Worm (Caenorhabditis elegans) whole organism, L3 larva: ENCODE results near the gene bcs-1.

ENCODE experiments used
- R02D3.7 ChIP-seq: fragments of 150-350 bp; optimal IDR thresholded peaks from 2 replicates; lab custom pipeline; 2014; ENCODE audit warnings: missing biosample characterization, missing genetic modification characterization
- ZK546.5 ChIP-seq: sonication (generic microtip); optimal IDR thresholded peaks from 2 replicates; lab custom pipeline; 2017; ENCODE audit warnings: missing biosample characterization, missing genetic modification characterization
- aly-2 ChIP-seq: fragments of 150-350 bp; optimal IDR thresholded peaks from 2 replicates; lab custom pipeline; 2014; ENCODE audit warnings: missing biosample characterization, missing genetic modification characterization
- ama-1 ChIP-seq: fragments of 150-350 bp; optimal IDR thresholded peaks from 2 replicates; lab custom pipeline; 2018
- ceh-28 ChIP-seq: fragments of 150-350 bp; optimal IDR thresholded peaks from 2 replicates; lab custom pipeline; 2014; ENCODE audit warnings: missing biosample characterization, missing genetic modification reagents, missing genetic modification characterization
- ceh-82 ChIP-seq: fragments of 150-350 bp; optimal IDR thresholded peaks from 2 replicates; lab custom pipeline; 2014; ENCODE audit warnings: missing biosample characterization, missing genetic modification characterization
- egl-27 ChIP-seq: sonication (generic microtip); optimal IDR thresholded peaks from 4 replicates; lab custom pipeline; 2017; ENCODE audit warnings: missing biosample characterization, missing genetic modification reagents, missing genetic modification characterization
- egl-5 ChIP-seq: fragments of 150-350 bp; optimal IDR thresholded peaks from 2 replicates; lab custom pipeline; 2017; ENCODE audit warnings: missing biosample characterization, missing genetic modification reagents, missing genetic modification characterization, inconsistent platforms
- elt-1 ChIP-seq: fragments of 150-350 bp; optimal IDR thresholded peaks from 2 replicates; lab custom pipeline; 2014; ENCODE audit warnings: missing biosample characterization, missing genetic modification characterization
- elt-2 ChIP-seq: sonication (generic microtip); optimal IDR thresholded peaks from 2 replicates; lab custom pipeline; 2016; ENCODE audit warnings: missing genetic modification reagents, mild to moderate bottlenecking, missing genetic modification characterization, missing compliant biosample characterization
- elt-3 ChIP-seq, 3 experiments: fragments of 150-350 bp in 1 of 3; sonication (generic microtip) in 2 of 3; optimal IDR thresholded peaks; 2 replicates in 2 of 3; 4 replicates in 1 of 3; lab custom pipeline; 2014 to 2017; ENCODE audit warnings: missing biosample characterization in 3 of 3, missing genetic modification characterization in 3 of 3
- eor-1 ChIP-seq, 2 experiments: fragments of 150-350 bp; optimal IDR thresholded peaks; 2 replicates each; lab custom pipeline; 2014 to 2018; ENCODE audit warnings: missing biosample characterization in 2 of 2, missing genetic modification characterization in 2 of 2
- fkh-10 ChIP-seq: sonication (generic microtip); optimal IDR thresholded peaks from 2 replicates; lab custom pipeline; 2017; ENCODE audit warnings: missing biosample characterization, missing genetic modification reagents, missing genetic modification characterization
- fkh-2 ChIP-seq: fragments of 150-350 bp; optimal IDR thresholded peaks from 2 replicates; lab custom pipeline; 2014; ENCODE audit warnings: missing biosample characterization, missing genetic modification reagents, missing genetic modification characterization
- hmg-11 ChIP-seq: sonication (generic microtip); optimal IDR thresholded peaks from 2 replicates; lab custom pipeline; 2016; ENCODE audit warnings: missing genetic modification characterization, missing compliant biosample characterization
- jun-1 ChIP-seq: fragments of 150-350 bp; optimal IDR thresholded peaks from 2 replicates; lab custom pipeline; 2014; ENCODE audit warnings: missing biosample characterization, missing genetic modification reagents, missing genetic modification characterization
- lin-15B ChIP-seq: fragments of 150-350 bp; optimal IDR thresholded peaks from 2 replicates; lab custom pipeline; 2014; ENCODE audit warnings: missing biosample characterization, missing genetic modification characterization
- lin-39 ChIP-seq: fragments of 150-350 bp; optimal IDR thresholded peaks from 2 replicates; lab custom pipeline; 2018; ENCODE audit warnings: missing biosample characterization, missing genetic modification reagents, missing genetic modification characterization
- lsy-12 ChIP-seq: sonication (generic microtip); optimal IDR thresholded peaks from 2 replicates; lab custom pipeline; 2016; ENCODE audit warnings: mild to moderate bottlenecking, missing genetic modification characterization, missing compliant biosample characterization
- mdl-1 ChIP-seq: fragments of 150-350 bp; optimal IDR thresholded peaks from 2 replicates; lab custom pipeline; 2014; ENCODE audit warnings: missing biosample characterization, missing genetic modification characterization
- nfya-1 ChIP-seq: sonication (generic microtip); optimal IDR thresholded peaks from 2 replicates; lab custom pipeline; 2017; ENCODE audit warnings: missing genetic modification characterization, mild to moderate bottlenecking, missing compliant biosample characterization, antibody characterized with exemption, moderate library complexity; ENCODE audit not compliant: insufficient read depth
- nhr-11 ChIP-seq: fragments of 150-350 bp; optimal IDR thresholded peaks from 2 replicates; lab custom pipeline; 2014; ENCODE audit warnings: missing biosample characterization, missing genetic modification characterization
- nhr-12 ChIP-seq: fragments of 150-350 bp; optimal IDR thresholded peaks from 2 replicates; lab custom pipeline; 2014; ENCODE audit warnings: missing biosample characterization, missing genetic modification characterization
- nhr-23 ChIP-seq: fragments of 150-350 bp; optimal IDR thresholded peaks from 2 replicates; lab custom pipeline; 2014; ENCODE audit warnings: missing biosample characterization, missing genetic modification reagents, missing genetic modification characterization
- nhr-25 ChIP-seq: sonication (generic microtip); optimal IDR thresholded peaks from 2 replicates; lab custom pipeline; 2017; ENCODE audit warnings: missing biosample characterization, missing genetic modification characterization
- nhr-28 ChIP-seq: fragments of 150-350 bp; optimal IDR thresholded peaks from 2 replicates; lab custom pipeline; 2014; ENCODE audit warnings: missing biosample characterization, missing genetic modification characterization
- nhr-43 ChIP-seq: sonication (generic microtip); optimal IDR thresholded peaks from 2 replicates; lab custom pipeline; 2016; ENCODE audit warnings: mild to moderate bottlenecking, missing genetic modification characterization, missing compliant biosample characterization; ENCODE audit not compliant: poor library complexity, severe bottlenecking
- nhr-76 ChIP-seq: fragments of 150-350 bp; sonication (generic microtip); optimal IDR thresholded peaks from 5 replicates; lab custom pipeline; 2014; ENCODE audit warnings: missing biosample characterization, missing genetic modification characterization
- pha-4 ChIP-seq: fragments of 150-350 bp; optimal IDR thresholded peaks from 2 replicates; lab custom pipeline; 2014; ENCODE audit warnings: missing biosample characterization, missing genetic modification reagents, missing genetic modification characterization
- pqm-1 ChIP-seq: fragments of 150-350 bp; optimal IDR thresholded peaks from 2 replicates; lab custom pipeline; 2017; ENCODE audit warnings: missing biosample characterization, missing genetic modification characterization, inconsistent platforms
- sea-2 ChIP-seq: fragments of 150-350 bp; sonication (generic microtip); optimal IDR thresholded peaks from 4 replicates; lab custom pipeline; 2014; ENCODE audit warnings: missing biosample characterization, missing genetic modification reagents, missing genetic modification characterization
- skn-1 ChIP-seq: fragments of 150-350 bp; optimal IDR thresholded peaks from 2 replicates; lab custom pipeline; 2014; ENCODE audit warnings: missing biosample characterization, missing genetic modification characterization
- snpc-4 ChIP-seq: fragments of 150-350 bp; optimal IDR thresholded peaks from 2 replicates; lab custom pipeline; 2014; ENCODE audit warnings: missing biosample characterization, missing genetic modification characterization
- tbx-2 ChIP-seq: sonication (generic microtip); optimal IDR thresholded peaks from 2 replicates; lab custom pipeline; 2016; ENCODE audit warnings: mild to moderate bottlenecking, missing genetic modification characterization, missing compliant biosample characterization
- unc-39 ChIP-seq: sonication (generic microtip); optimal IDR thresholded peaks from 4 replicates; lab custom pipeline; 2017; ENCODE audit warnings: missing biosample characterization, missing genetic modification characterization
- unc-62 ChIP-seq: fragments of 150-350 bp; sonication (generic microtip); optimal IDR thresholded peaks from 4 replicates; lab custom pipeline; 2014; ENCODE audit warnings: missing biosample characterization, missing genetic modification reagents, missing genetic modification characterization
- ztf-11 ChIP-seq: fragments of 150-350 bp; optimal IDR thresholded peaks from 2 replicates; lab custom pipeline; 2014; ENCODE audit warnings: missing biosample characterization, missing genetic modification characterization
- ztf-4 ChIP-seq: fragments of 150-350 bp; optimal IDR thresholded peaks from 2 replicates; lab custom pipeline; 2014; ENCODE audit warnings: missing biosample characterization, missing genetic modification characterization

bcs-1 gene

ce11 chrII:8599214-8599613, 28.3 kb downstream of the bcs-1 start, which contains the start of gene F28C6.5:
Gene F28C6.5, plus strand, starts transcription at chrII:8599514.
- TF ChIP-seq skn-1 (tag; lab: Kevin White, UChicago) (no peak), elt-1 (tag; lab: Kevin White, UChicago) (no peak), fkh-10 (GFP tag; lab: Kevin White, UChicago) (no peak), tbx-2 (tag; lab: Kevin White, UChicago) (no peak), hmg-11 (no peak), fkh-2 (tag; lab: Kevin White, UChicago) (no peak), aly-2 (tag; lab: Kevin White, UChicago) (no peak), pqm-1 (tag; lab: Kevin White, UChicago) (no peak), ceh-82 (tag; lab: Kevin White, UChicago) (no peak), egl-27 (tag; lab: Kevin White, UChicago) (no peak), unc-39 (tag; lab: Kevin White, UChicago) (no peak), nhr-28 (tag; lab: Kevin White, UChicago) (no peak), ZK546.5 (no peak), pha-4 (tag; lab: Kevin White, UChicago) (no peak), unc-62 (GFP tag; lab: Kevin White, UChicago) (no peak), egl-5 (tag; lab: Kevin White, UChicago) (no peak), snpc-4 (no peak), mdl-1 (tag; lab: Kevin White, UChicago) (no peak)

- TF ChIP-seq ceh-28 (tag; lab: Kevin White, UChicago) (no peak), egl-5 (tag; lab: Kevin White, UChicago) (no peak), skn-1 (tag; lab: Kevin White, UChicago) (no peak), nhr-43 (no peak), lin-15B (tag; lab: Kevin White, UChicago) (no peak), snpc-4 (no peak), elt-3 (tag; optimal IDR thresholded peaks at IDR 0.05; lab: Kevin White, UChicago) (no peak)
Measured at ce11 chrII:8600165-8600564, 29.3 kb downstream of the bcs-1 start, which contains the start of gene pigg-1. Gene pigg-1, minus strand, starts transcription at chrII:8600265.

ce11 chrII:8602337-8602944, 31.6 kb downstream of the bcs-1 start, which contains the start of the genes cpf-1 and rpl-26:
Gene cpf-1, minus strand, starts transcription at chrII:8602440.
Gene rpl-26, plus strand, starts transcription at chrII:8602785.
- TF ChIP-seq lin-15B (tag; lab: Kevin White, UChicago) (peak; percentile 76), snpc-4 (peak; percentile 90), jun-1 (tag; lab: Kevin White, UChicago) (peak; percentile 42), egl-5 (tag; lab: Kevin White, UChicago) (peak; percentile 62), elt-2 (tag; lab: Kevin White, UChicago) (peak; percentile 35), R02D3.7 (tag; lab: Kevin White, UChicago) (no peak), nhr-23 (tag; lab: Kevin White, UChicago) (peak; percentile 69), nfya-1 (tag; lab: Kevin White, UChicago) (peak; percentile 81), ztf-11 (tag; lab: Kevin White, UChicago) (no peak), nhr-25 (peak; percentile 28), lin-39 (tag; lab: Kevin White, UChicago) (peak; percentile 74)

- TF ChIP-seq nhr-12 (no peak), elt-1 (tag; lab: Kevin White, UChicago) (no peak), ZK546.5 (no peak), eor-1 (tag; optimal IDR thresholded peaks at IDR 0.05; lab: Kevin White, UChicago) (no peak), lin-39 (tag; lab: Kevin White, UChicago) (no peak), ceh-82 (tag; lab: Kevin White, UChicago) (peak; percentile 22), elt-2 (tag; lab: Kevin White, UChicago) (peak; percentile 24), sea-2 (no peak), nhr-76 (tag; lab: Kevin White, UChicago) (peak; percentile 18), egl-27 (tag; lab: Kevin White, UChicago) (no peak), elt-3 (tag; optimal IDR thresholded peaks at IDR 0.05; lab: Kevin White, UChicago) (no peak), ztf-4 (no peak), nhr-28 (tag; lab: Kevin White, UChicago) (no peak), ama-1 (lab: Kevin White, UChicago) (peak; percentile 30), nhr-11 (tag; lab: Kevin White, UChicago) (no peak), nfya-1 (tag; lab: Kevin White, UChicago) (no peak), lsy-12 (tag; lab: Kevin White, UChicago) (peak; percentile 11)
Measured at ce11 chrII:8603567-8604359, 32.9 kb downstream of the bcs-1 start, which contains the start of gene suf-1. Gene suf-1, plus strand, starts transcription at chrII:8603846.
